Fruit fly (Drosophila melanogaster): ENCODE results near the gene CG14022.

DNA sequence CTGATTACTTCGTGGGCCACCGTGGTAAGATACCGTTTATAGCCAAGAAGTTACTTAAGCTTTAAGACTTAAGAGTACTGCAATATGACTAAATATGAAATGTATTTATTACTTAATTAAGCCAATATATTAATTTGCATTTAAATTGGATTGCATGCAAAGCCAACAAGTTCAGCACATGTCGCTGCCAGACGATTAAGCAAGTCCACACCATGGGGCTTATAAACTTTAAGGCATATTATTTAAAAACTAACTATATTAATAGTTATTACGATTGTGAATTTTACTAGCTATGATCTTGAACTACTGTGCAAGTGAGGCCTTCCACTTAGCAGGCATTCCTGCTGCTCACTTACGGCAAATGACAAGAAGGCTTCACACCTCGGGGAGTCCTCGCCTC is 45.5 kb upstream of the CG14022 start:
- TF ChIP-seq CG8478 (optimal IDR thresholded peaks at IDR 0.05) (no peak), CTCF (optimal IDR thresholded peaks at IDR 0.05) (no peak)
